Fruit fly (Drosophila melanogaster) whole organism, embryonic: ENCODE results near the gene syd.

Experiments
- CG10147 ChIP-seq: fragments of 200-800 bp; sonication (Bioruptor generic); optimal IDR thresholded peaks from 2 replicates; lab custom pipeline; 2019; ENCODE audit warnings: missing biosample characterization, mild to moderate bottlenecking, missing genetic modification characterization, moderate library complexity
- CG13775 ChIP-seq: fragments of 200-800 bp; sonication (Bioruptor generic); optimal IDR thresholded peaks from 3 replicates; lab custom pipeline; 2017; ENCODE audit warnings: missing biosample characterization, mild to moderate bottlenecking, missing genetic modification characterization
- CG14667 ChIP-seq: fragments of 200-800 bp; sonication (Bioruptor generic); IDR thresholded peaks from 2 replicates; pipeline ENCODE4 v1.3.6; 2022; ENCODE audit warnings: missing biosample characterization, missing genetic modification characterization
- CG15479 ChIP-seq: fragments of 200-800 bp; sonication (Bioruptor generic); optimal IDR thresholded peaks from 3 replicates; lab custom pipeline; 2019; ENCODE audit warnings: missing biosample characterization, mild to moderate bottlenecking, missing genetic modification characterization, moderate library complexity
- CG15601 ChIP-seq: fragments of 200-800 bp; sonication (Bioruptor generic); optimal IDR thresholded peaks from 3 replicates; lab custom pipeline; 2019; ENCODE audit warnings: missing biosample characterization, mild to moderate bottlenecking, missing genetic modification characterization, moderate library complexity
- CG3065 ChIP-seq: fragments of 200-800 bp; sonication (Bioruptor generic); optimal IDR thresholded peaks from 2 replicates; lab custom pipeline; 2016; ENCODE audit warnings: missing biosample characterization, missing genetic modification characterization
- CG32767 ChIP-seq: fragments of 200-800 bp; sonication (Bioruptor generic); IDR thresholded peaks from 2 replicates; pipeline ENCODE4 v1.3.6; 2022; ENCODE audit warnings: missing biosample characterization, missing genetic modification characterization
- CG33213 ChIP-seq: fragments of 200-800 bp; sonication (Bioruptor generic); optimal IDR thresholded peaks from 3 replicates; lab custom pipeline; 2016; ENCODE audit warnings: missing biosample characterization, missing genetic modification characterization
- CG34376 ChIP-seq: fragments of 200-800 bp; sonication (Bioruptor generic); optimal IDR thresholded peaks from 2 replicates; lab custom pipeline; 2018; ENCODE audit warnings: missing biosample characterization, mild to moderate bottlenecking, missing genetic modification characterization
- CG4360 ChIP-seq: fragments of 200-800 bp; sonication (Bioruptor generic); IDR thresholded peaks from 2 replicates; pipeline ENCODE4 v1.3.6; 2022; ENCODE audit warnings: missing biosample characterization, missing genetic modification characterization
- CG5245 ChIP-seq: fragments of 200-800 bp; sonication (Bioruptor generic); optimal IDR thresholded peaks from 3 replicates; lab custom pipeline; 2016; ENCODE audit warnings: missing biosample characterization, missing genetic modification characterization
- CG6272 ChIP-seq: fragments of 200-800 bp; sonication (Bioruptor generic); IDR thresholded peaks from 2 replicates; pipeline ENCODE4 v1.3.6; 2022; ENCODE audit warnings: missing biosample characterization, missing genetic modification characterization
- CG7357 ChIP-seq: fragments of 200-800 bp; sonication (Bioruptor generic); IDR thresholded peaks from 3 replicates; pipeline ENCODE4 v1.3.6; 2022; ENCODE audit warnings: missing biosample characterization, missing genetic modification characterization
- CG7372 ChIP-seq: fragments of 200-800 bp; sonication (Bioruptor generic); IDR thresholded peaks from 2 replicates; pipeline ENCODE4 v1.3.6; 2022; ENCODE audit warnings: missing biosample characterization, missing genetic modification characterization
- CG7786 ChIP-seq: fragments of 200-800 bp; sonication (Bioruptor generic); optimal IDR thresholded peaks from 2 replicates; lab custom pipeline; 2016; ENCODE audit warnings: missing biosample characterization, missing genetic modification characterization
- CG7987 ChIP-seq: fragments of 200-800 bp; sonication (Bioruptor generic); optimal IDR thresholded peaks from 2 replicates; lab custom pipeline; 2018; ENCODE audit warnings: missing biosample characterization, mild to moderate bottlenecking, missing genetic modification characterization, moderate library complexity
- CG8290 ChIP-seq, 3 experiments: fragments of 200-800 bp; sonication (Bioruptor generic); optimal IDR thresholded peaks; 2 replicates each; lab custom pipeline; 2016 to 2019; ENCODE audit warnings: missing biosample characterization in 3 of 3, missing genetic modification characterization in 3 of 3, mild to moderate bottlenecking in 2 of 3, moderate library complexity in 1 of 3
- D ChIP-seq, 2 experiments: fragments of 200-800 bp in 1 of 2; fragments of >200 bp in 1 of 2; sonication (Bioruptor generic) in 1 of 2; optimal IDR thresholded peaks; 2 replicates in 1 of 2; 3 replicates in 1 of 2; lab custom pipeline; 2017; ENCODE audit warnings: mild to moderate bottlenecking in 1 of 2, missing biosample characterization in 1 of 2, missing genetic modification characterization in 1 of 2, missing genetic modification reagents in 1 of 2
- D19A ChIP-seq: fragments of 200-800 bp; optimal IDR thresholded peaks from 3 replicates; lab custom pipeline; 2019; ENCODE audit warnings: missing biosample characterization, mild to moderate bottlenecking, missing genetic modification characterization, moderate library complexity
- D19B ChIP-seq: fragments of 200-800 bp; sonication (Bioruptor generic); optimal IDR thresholded peaks from 2 replicates; lab custom pipeline; 2017; ENCODE audit warnings: missing biosample characterization, mild to moderate bottlenecking, missing genetic modification characterization
- Dp ChIP-seq: fragments of 200-800 bp; sonication (Bioruptor generic); optimal IDR thresholded peaks from 2 replicates; lab custom pipeline; 2018; ENCODE audit warnings: missing biosample characterization, mild to moderate bottlenecking, missing genetic modification characterization, moderate library complexity
- Dref ChIP-seq: fragments of 200-800 bp; sonication (Bioruptor generic); IDR thresholded peaks from 2 replicates; pipeline ENCODE4 v1.3.6; 2022; ENCODE audit warnings: missing biosample characterization, missing genetic modification characterization
- Elba2 ChIP-seq: fragments of 200-800 bp; sonication (Bioruptor generic); optimal IDR thresholded peaks from 3 replicates; lab custom pipeline; 2016; ENCODE audit warnings: missing biosample characterization, missing genetic modification characterization
- NC2α ChIP-seq: fragments of 200-800 bp; sonication (Bioruptor generic); optimal IDR thresholded peaks from 2 replicates; lab custom pipeline; 2016; ENCODE audit warnings: missing biosample characterization, missing genetic modification characterization
- Sox100B ChIP-seq: fragments of 200-800 bp; sonication (Bioruptor generic); optimal IDR thresholded peaks from 3 replicates; lab custom pipeline; 2018; ENCODE audit warnings: missing biosample characterization, mild to moderate bottlenecking, missing genetic modification characterization
- Spps ChIP-seq: fragments of 200-800 bp; sonication (Bioruptor generic); optimal IDR thresholded peaks from 2 replicates; lab custom pipeline; 2018; ENCODE audit warnings: missing biosample characterization, mild to moderate bottlenecking, missing genetic modification characterization
- Sry-β ChIP-seq: fragments of 200-800 bp; sonication (Bioruptor generic); optimal IDR thresholded peaks from 2 replicates; lab custom pipeline; 2018; ENCODE audit warnings: missing biosample characterization, mild to moderate bottlenecking, missing genetic modification characterization, moderate library complexity
- Ssrp ChIP-seq: fragments of 200-800 bp; sonication (Bioruptor generic); optimal IDR thresholded peaks from 2 replicates; lab custom pipeline; 2018; ENCODE audit warnings: missing biosample characterization, mild to moderate bottlenecking, missing genetic modification characterization, moderate library complexity
- YL-1 ChIP-seq: fragments of 200-800 bp; sonication (Bioruptor generic); optimal IDR thresholded peaks from 3 replicates; lab custom pipeline; 2017; ENCODE audit warnings: missing biosample characterization, mild to moderate bottlenecking, missing genetic modification characterization
- ash1 ChIP-seq: fragments of 200-800 bp; sonication (Bioruptor generic); optimal IDR thresholded peaks from 2 replicates; lab custom pipeline; 2018; ENCODE audit warnings: missing biosample characterization, mild to moderate bottlenecking, missing genetic modification characterization
- cad ChIP-seq: fragments of >200 bp; optimal IDR thresholded peaks from 2 replicates; lab custom pipeline; 2017; ENCODE audit warnings: missing biosample characterization, missing genetic modification characterization
- chm ChIP-seq: fragments of 200-800 bp; sonication (Bioruptor generic); IDR thresholded peaks from 2 replicates; pipeline ENCODE4 v1.3.6; 2022; ENCODE audit warnings: missing biosample characterization, missing genetic modification characterization
- crol ChIP-seq: fragments of 200-800 bp; sonication (Bioruptor generic); IDR thresholded peaks from 2 replicates; pipeline ENCODE4 v1.3.6; 2022; ENCODE audit warnings: missing biosample characterization, missing genetic modification characterization
- da ChIP-seq: fragments of 200-800 bp; sonication (Bioruptor generic); optimal IDR thresholded peaks from 2 replicates; lab custom pipeline; 2016; ENCODE audit warnings: missing biosample characterization, missing genetic modification characterization
- esg ChIP-seq: fragments of 200-800 bp; sonication (Bioruptor generic); conservative IDR thresholded peaks from 2 replicates; pipeline ENCODE4 v1.3.6; 2022; ENCODE audit warnings: missing biosample characterization, missing genetic modification characterization
- eyg ChIP-seq: fragments of 200-800 bp; sonication (Bioruptor generic); optimal IDR thresholded peaks from 3 replicates; lab custom pipeline; 2016; ENCODE audit warnings: missing biosample characterization, missing genetic modification characterization
- lilli ChIP-seq: fragments of 200-800 bp; sonication (Bioruptor generic); optimal IDR thresholded peaks from 3 replicates; lab custom pipeline; 2016; ENCODE audit warnings: missing biosample characterization, missing genetic modification characterization
- lmd ChIP-seq: fragments of 200-800 bp; sonication (Bioruptor generic); IDR thresholded peaks from 2 replicates; pipeline ENCODE4 v1.3.6; 2022; ENCODE audit warnings: missing biosample characterization, missing genetic modification characterization
- phol ChIP-seq: fragments of 200-800 bp; sonication (Bioruptor generic); optimal IDR thresholded peaks from 3 replicates; lab custom pipeline; 2018; ENCODE audit warnings: missing biosample characterization, mild to moderate bottlenecking, missing genetic modification characterization, moderate library complexity
- pum ChIP-seq: fragments of 200-800 bp; sonication (Bioruptor generic); optimal IDR thresholded peaks from 2 replicates; lab custom pipeline; 2016; ENCODE audit warnings: missing biosample characterization, missing genetic modification characterization
- rib ChIP-seq: fragments of 200-800 bp; sonication (Bioruptor generic); IDR thresholded peaks from 2 replicates; pipeline ENCODE4 v1.3.6; 2022; ENCODE audit warnings: missing biosample characterization, missing genetic modification characterization
- row ChIP-seq: fragments of 200-800 bp; sonication (Bioruptor generic); IDR thresholded peaks from 3 replicates; pipeline ENCODE4 v1.3.6; 2022; ENCODE audit warnings: missing biosample characterization, missing genetic modification characterization
- seq ChIP-seq: fragments of 200-800 bp; sonication (Bioruptor generic); IDR thresholded peaks from 2 replicates; pipeline ENCODE4 v1.3.6; 2022; ENCODE audit warnings: missing biosample characterization, missing genetic modification characterization
- slp2 ChIP-seq: fragments of 200-800 bp; sonication (Bioruptor generic); optimal IDR thresholded peaks from 2 replicates; lab custom pipeline; 2016; ENCODE audit warnings: missing biosample characterization, missing genetic modification characterization
- stwl ChIP-seq: fragments of 200-800 bp; sonication (Bioruptor generic); optimal IDR thresholded peaks from 3 replicates; lab custom pipeline; 2018; ENCODE audit warnings: missing biosample characterization, mild to moderate bottlenecking, missing genetic modification characterization, moderate library complexity
- toy ChIP-seq: fragments of 200-800 bp; sonication (Bioruptor generic); IDR thresholded peaks from 2 replicates; pipeline ENCODE4 v1.3.6; 2022; ENCODE audit warnings: missing biosample characterization, missing genetic modification characterization
- zf30C ChIP-seq: fragments of 200-800 bp; sonication (Bioruptor generic); optimal IDR thresholded peaks from 3 replicates; lab custom pipeline; 2018; ENCODE audit warnings: missing biosample characterization, mild to moderate bottlenecking, missing genetic modification characterization

Gene syd

DNA sequence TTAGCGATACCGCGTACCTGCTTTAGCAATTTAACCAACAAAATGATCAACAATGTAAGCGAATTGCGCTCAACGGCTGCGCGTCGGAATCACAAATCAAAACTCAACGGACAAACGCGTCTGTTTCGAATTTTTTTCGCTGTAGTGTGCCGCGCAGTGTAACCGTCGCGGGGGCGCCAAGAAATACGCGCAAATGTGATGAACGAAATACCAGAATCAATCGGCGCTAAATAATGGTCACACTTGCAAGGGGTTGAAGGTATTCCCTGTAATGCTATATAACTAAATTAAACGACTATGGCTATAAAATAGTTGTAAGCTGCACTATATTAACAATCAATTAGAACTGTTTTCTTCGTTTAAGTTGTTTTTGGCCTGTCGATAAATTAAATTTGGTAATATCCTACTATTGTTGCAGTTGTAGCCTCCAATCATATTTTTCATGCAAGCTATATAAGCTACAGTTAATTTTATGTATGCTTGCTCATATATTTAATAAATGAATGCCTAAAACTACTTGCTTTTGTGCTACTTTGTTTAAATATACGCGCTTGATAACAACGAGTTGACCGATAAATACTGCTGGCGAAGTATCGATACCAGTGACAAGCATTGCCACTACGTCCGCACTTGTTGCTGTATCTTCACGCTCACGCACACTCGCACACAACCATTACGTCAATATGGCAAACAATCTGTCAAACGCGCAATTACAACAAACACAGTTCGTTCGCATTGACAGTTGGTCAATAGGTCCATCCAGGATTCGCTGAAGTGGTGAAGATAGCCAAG lies 24.0 kb downstream of the syd start, which contains the start of the genes pbl and CG8281 (continued):
- TF ChIP-seq Dref (GFP tag; lab: Robert Waterston, UW) (peak; percentile 89), CG8290 (GFP tag; optimal IDR thresholded peaks at IDR 0.05; lab: Kevin White, UChicago) (no peak), CG8290 (tag; optimal IDR thresholded peaks at IDR 0.05; lab: Kevin White, UChicago) (peak in 1 of 2 experiments; percentile 29), CG10147 (GFP tag; lab: Kevin White, UChicago) (peak; percentile 37), chm (GFP tag; lab: Robert Waterston, UW) (no peak), Sox100B (GFP tag; lab: Kevin White, UChicago) (no peak), CG7357 (no peak), esg (GFP tag; lab: Robert Waterston, UW) (peak; percentile 46), lilli (GFP tag; lab: Kevin White, UChicago) (peak; percentile 51), CG13775 (GFP tag; lab: Kevin White, UChicago) (peak; percentile 71), D (optimal IDR thresholded peaks at IDR 0.05; lab: Kevin White, UChicago) (no peak), D (GFP tag; optimal IDR thresholded peaks at IDR 0.05; lab: Kevin White, UChicago) (no peak), eyg (GFP tag; lab: Kevin White, UChicago) (peak; percentile 30), da (GFP tag; lab: Kevin White, UChicago) (no peak), slp2 (no peak), ash1 (GFP tag; lab: Kevin White, UChicago) (no peak), Elba2 (GFP tag; lab: Kevin White, UChicago) (no peak), cad (GFP tag; lab: Kevin White, UChicago) (no peak)

DNA sequence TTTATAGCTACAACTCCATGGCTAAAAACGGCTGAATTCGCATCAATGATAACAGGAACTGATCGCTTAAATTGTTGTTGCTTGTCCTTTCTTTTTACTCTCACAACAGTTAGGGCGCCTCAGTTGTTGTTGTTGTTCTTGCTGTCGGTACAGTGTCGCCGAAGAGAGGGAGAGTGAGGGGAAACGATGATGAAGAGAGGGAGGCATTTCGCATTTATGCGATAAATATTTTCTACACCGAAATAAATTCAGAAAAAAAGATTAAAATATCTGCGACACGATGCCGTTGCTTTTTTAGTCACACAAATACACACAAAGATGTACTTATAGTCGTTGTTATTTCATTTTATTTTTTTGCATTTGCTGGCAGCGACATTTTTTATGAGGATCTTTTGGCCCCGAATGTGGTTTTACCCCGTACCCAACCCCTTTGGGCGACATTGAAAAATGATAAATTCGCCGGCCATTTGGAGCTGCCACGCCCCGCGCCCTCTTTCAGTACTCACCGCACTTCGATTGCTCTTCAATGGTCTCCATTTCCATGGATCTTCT lies 24.9 kb downstream of the syd start:
- peak; percentile 18 for TF ChIP-seq CG15479 (GFP tag; lab: Kevin White, UChicago)
- no peak for TF ChIP-seq stwl (tag; lab: Kevin White, UChicago)
- TF ChIP-seq zf30C (GFP tag; lab: Kevin White, UChicago) = peak; percentile 34
- TF ChIP-seq crol = peak; percentile 86
- TF ChIP-seq NC2α (GFP tag; lab: Kevin White, UChicago) = no peak
- TF ChIP-seq CG14667 = no peak
- no peak for TF ChIP-seq CG6272 (GFP tag; lab: Robert Waterston, UW)
- peak; percentile 15; the same call in 1 of the 2 replicates for TF ChIP-seq CG32767 (GFP tag; lab: Robert Waterston, UW)
- 0 out of 2 replicates have a peak, but pooled peaks have one; percentile 8 for TF ChIP-seq seq (GFP tag; lab: Robert Waterston, UW)
- no peak for TF ChIP-seq CG34376 (GFP tag; lab: Kevin White, UChicago)
- no peak for TF ChIP-seq chm (GFP tag; lab: Robert Waterston, UW)
- peak; percentile 80 for TF ChIP-seq Sry-β
- TF ChIP-seq pum (GFP tag; lab: Kevin White, UChicago) = no peak
- no peak for TF ChIP-seq CG7786 (GFP tag; lab: Kevin White, UChicago)
- no peak for TF ChIP-seq D19B (GFP tag; lab: Kevin White, UChicago)
- TF ChIP-seq Spps (tag; lab: Kevin White, UChicago) = no peak
- TF ChIP-seq Ssrp (tag; lab: Kevin White, UChicago) = no peak
- peak; percentile 33 for TF ChIP-seq CG3065 (GFP tag; lab: Kevin White, UChicago)
- no peak for TF ChIP-seq phol (tag; lab: Kevin White, UChicago)
- TF ChIP-seq CG7987 = no peak
- 0 out of 2 replicates have a peak, but pooled peaks have one; percentile 54 for TF ChIP-seq rib (GFP tag; lab: Robert Waterston, UW)
- peak; percentile 56 for TF ChIP-seq D19A (tag; lab: Kevin White, UChicago)
- TF ChIP-seq toy (GFP tag; lab: Robert Waterston, UW) = no peak
- no peak for TF ChIP-seq CG33213 (GFP tag; lab: Kevin White, UChicago)
- TF ChIP-seq lmd (GFP tag; lab: Robert Waterston, UW) = no peak
- no peak for TF ChIP-seq CG7372 (GFP tag; lab: Robert Waterston, UW)
- TF ChIP-seq CG5245 (GFP tag; lab: Kevin White, UChicago) = no peak
- TF ChIP-seq row (GFP tag; lab: Robert Waterston, UW) = 0 out of 3 replicates have a peak, but pooled peaks have one; percentile 10
- TF ChIP-seq CG15601 = no peak
- no peak for TF ChIP-seq YL-1 (GFP tag; lab: Kevin White, UChicago)
- TF ChIP-seq da (GFP tag; lab: Kevin White, UChicago) = no peak
- TF ChIP-seq CG4360 (GFP tag; lab: Robert Waterston, UW) = peak; percentile 90
- TF ChIP-seq Dp (GFP tag; lab: Kevin White, UChicago) = no peak
- TF ChIP-seq, all 482 proteins: peak for 11
